Fruit fly (Drosophila melanogaster) whole organism, embryonic: Measurements from ENCODE around the gene CG42512.

Experiments used
- Atf-2 ChIP-seq: fragments of 200-800 bp; sonication (Bioruptor generic); optimal IDR thresholded peaks from 2 replicates; lab custom pipeline; 2016; ENCODE audit warnings: missing biosample characterization, missing genetic modification characterization
- B-H2 ChIP-seq: fragments of 200-800 bp; sonication (Bioruptor generic); optimal IDR thresholded peaks from 2 replicates; lab custom pipeline; 2018; ENCODE audit warnings: missing biosample characterization, mild to moderate bottlenecking, missing genetic modification characterization
- CG10274 ChIP-seq: fragments of 200-800 bp; sonication (Bioruptor generic); optimal IDR thresholded peaks from 3 replicates; lab custom pipeline; 2017; ENCODE audit warnings: missing biosample characterization, mild to moderate bottlenecking, missing genetic modification characterization
- CG11085 ChIP-seq: fragments of 200-800 bp; sonication (Bioruptor generic); IDR thresholded peaks from 2 replicates; pipeline ENCODE4 v1.3.6; 2022; ENCODE audit warnings: missing biosample characterization, missing genetic modification characterization
- CG11723 ChIP-seq: fragments of 200-800 bp; sonication (Bioruptor generic); optimal IDR thresholded peaks from 2 replicates; lab custom pipeline; 2017; ENCODE audit warnings: missing biosample characterization, mild to moderate bottlenecking, missing genetic modification characterization
- CG15269 ChIP-seq: fragments of 200-800 bp; sonication (Bioruptor generic); optimal IDR thresholded peaks from 2 replicates; lab custom pipeline; 2018; ENCODE audit warnings: missing biosample characterization, mild to moderate bottlenecking, missing genetic modification characterization, moderate library complexity
- CG15601 ChIP-seq: fragments of 200-800 bp; sonication (Bioruptor generic); optimal IDR thresholded peaks from 3 replicates; lab custom pipeline; 2019; ENCODE audit warnings: missing biosample characterization, mild to moderate bottlenecking, missing genetic modification characterization, moderate library complexity
- CG16815 ChIP-seq: fragments of 200-800 bp; sonication (Bioruptor generic); optimal IDR thresholded peaks from 3 replicates; lab custom pipeline; 2017; ENCODE audit warnings: missing biosample characterization, mild to moderate bottlenecking, missing genetic modification characterization
- CG17186 ChIP-seq: fragments of 200-800 bp; sonication (Bioruptor generic); optimal IDR thresholded peaks from 3 replicates; lab custom pipeline; 2017; ENCODE audit warnings: missing biosample characterization, missing genetic modification reagents, missing genetic modification characterization
- CG17568 ChIP-seq: fragments of 200-800 bp; sonication (Bioruptor generic); optimal IDR thresholded peaks from 2 replicates; lab custom pipeline; 2018; ENCODE audit warnings: missing biosample characterization, mild to moderate bottlenecking, missing genetic modification characterization, moderate library complexity
- CG17912 ChIP-seq: fragments of 200-800 bp; sonication (Bioruptor generic); optimal IDR thresholded peaks from 2 replicates; lab custom pipeline; 2018; ENCODE audit warnings: missing biosample characterization, mild to moderate bottlenecking, missing genetic modification characterization
- CG18599 ChIP-seq: fragments of 200-800 bp; sonication (Bioruptor generic); optimal IDR thresholded peaks from 3 replicates; lab custom pipeline; 2017; ENCODE audit warnings: missing biosample characterization, missing genetic modification characterization, mild to moderate bottlenecking, moderate library complexity, missing genetic modification reagents
- CG18764 ChIP-seq: fragments of 200-800 bp; sonication (Bioruptor generic); optimal IDR thresholded peaks from 3 replicates; lab custom pipeline; 2016; ENCODE audit warnings: missing biosample characterization, missing genetic modification characterization
- CG2202 ChIP-seq: fragments of 200-800 bp; sonication (Bioruptor generic); optimal IDR thresholded peaks from 2 replicates; lab custom pipeline; 2018; ENCODE audit warnings: missing biosample characterization, mild to moderate bottlenecking, missing genetic modification characterization
- CG2712 ChIP-seq: fragments of 200-800 bp; optimal IDR thresholded peaks from 3 replicates; lab custom pipeline; 2019; ENCODE audit warnings: missing biosample characterization, mild to moderate bottlenecking, missing genetic modification characterization, moderate library complexity
- CG4404 ChIP-seq: fragments of 200-800 bp; sonication (Bioruptor generic); IDR thresholded peaks from 2 replicates; pipeline ENCODE4 v1.3.6; 2022; ENCODE audit warnings: missing biosample characterization, missing genetic modification characterization
- CG7839 ChIP-seq: fragments of 200-800 bp; sonication (Bioruptor generic); optimal IDR thresholded peaks from 3 replicates; lab custom pipeline; 2018; ENCODE audit warnings: missing biosample characterization, mild to moderate bottlenecking, missing genetic modification characterization, moderate library complexity
- CG9727 ChIP-seq: fragments of 200-800 bp; sonication (Bioruptor generic); optimal IDR thresholded peaks from 3 replicates; lab custom pipeline; 2017; ENCODE audit warnings: missing biosample characterization, mild to moderate bottlenecking, missing genetic modification characterization
- Hr51 ChIP-seq, 2 experiments: fragments of 200-800 bp; sonication (Bioruptor generic); optimal IDR thresholded peaks; 2 replicates in 1 of 2; 3 replicates in 1 of 2; lab custom pipeline; 2016 to 2018; ENCODE audit warnings: missing biosample characterization in 2 of 2, missing genetic modification characterization in 2 of 2, mild to moderate bottlenecking in 1 of 2, moderate library complexity in 1 of 2
- Kr ChIP-seq: fragments of 200-800 bp; sonication (Bioruptor generic); optimal IDR thresholded peaks from 2 replicates; lab custom pipeline; 2017; ENCODE audit warnings: missing biosample characterization, mild to moderate bottlenecking, missing genetic modification characterization
- MBD-R2 ChIP-seq: fragments of 200-800 bp; sonication (Bioruptor generic); IDR thresholded peaks from 2 replicates; pipeline ENCODE4 v1.3.6; 2022; ENCODE audit warnings: missing biosample characterization, missing genetic modification characterization
- NfI ChIP-seq: fragments of 200-800 bp; sonication (Bioruptor generic); optimal IDR thresholded peaks from 3 replicates; lab custom pipeline; 2018; ENCODE audit warnings: missing biosample characterization, mild to moderate bottlenecking, missing genetic modification characterization, moderate library complexity
- PHDP ChIP-seq: fragments of 200-800 bp; sonication (Bioruptor generic); optimal IDR thresholded peaks from 3 replicates; lab custom pipeline; 2018; ENCODE audit warnings: missing biosample characterization, mild to moderate bottlenecking, missing genetic modification characterization, moderate library complexity
- Poxn ChIP-seq: fragments of 200-800 bp; sonication (Bioruptor generic); IDR thresholded peaks from 2 replicates; pipeline ENCODE4 v1.3.6; 2022; ENCODE audit warnings: missing biosample characterization, missing genetic modification characterization
- Side ChIP-seq: fragments of 200-800 bp; sonication (Bioruptor generic); optimal IDR thresholded peaks from 2 replicates; lab custom pipeline; 2016; ENCODE audit warnings: missing biosample characterization, missing genetic modification characterization
- abd-A ChIP-seq: fragments of 200-800 bp; sonication (Bioruptor generic); optimal IDR thresholded peaks from 3 replicates; lab custom pipeline; 2019; ENCODE audit warnings: missing biosample characterization, mild to moderate bottlenecking, missing genetic modification characterization, moderate library complexity
- ase ChIP-seq: fragments of 200-800 bp; sonication (Bioruptor generic); IDR thresholded peaks from 3 replicates; pipeline ENCODE4 v1.3.6; 2022; ENCODE audit warnings: missing biosample characterization, missing genetic modification characterization
- bsh ChIP-seq, 2 experiments: fragments of 200-800 bp; sonication (Bioruptor generic); optimal IDR thresholded peaks; 2 replicates each; lab custom pipeline; 2017 to 2018; ENCODE audit warnings: mild to moderate bottlenecking in 2 of 2, missing biosample characterization in 2 of 2, missing genetic modification characterization in 2 of 2, moderate library complexity in 1 of 2
- cad ChIP-seq: fragments of >200 bp; optimal IDR thresholded peaks from 2 replicates; lab custom pipeline; 2017; ENCODE audit warnings: missing biosample characterization, missing genetic modification characterization
- disco-r ChIP-seq: fragments of 200-800 bp; sonication (Bioruptor generic); optimal IDR thresholded peaks from 2 replicates; lab custom pipeline; 2016; ENCODE audit warnings: missing biosample characterization, missing genetic modification characterization
- fd102C ChIP-seq: fragments of 200-800 bp; sonication (Bioruptor generic); optimal IDR thresholded peaks from 2 replicates; lab custom pipeline; 2018; ENCODE audit warnings: missing biosample characterization, mild to moderate bottlenecking, missing genetic modification characterization, moderate library complexity
- fd64A ChIP-seq: fragments of 200-800 bp; sonication (Bioruptor generic); optimal IDR thresholded peaks from 3 replicates; lab custom pipeline; 2018; ENCODE audit warnings: missing biosample characterization, mild to moderate bottlenecking, missing genetic modification characterization
- fru ChIP-seq: fragments of >200 bp; optimal IDR thresholded peaks from 2 replicates; lab custom pipeline; 2017
- fu2 ChIP-seq: fragments of 200-800 bp; sonication (Bioruptor generic); optimal IDR thresholded peaks from 2 replicates; lab custom pipeline; 2016; ENCODE audit warnings: missing biosample characterization, missing genetic modification characterization
- gsb-n ChIP-seq: fragments of 200-800 bp; sonication (Bioruptor generic); optimal IDR thresholded peaks from 3 replicates; lab custom pipeline; 2018; ENCODE audit warnings: missing biosample characterization, mild to moderate bottlenecking, missing genetic modification characterization
- hth ChIP-seq: fragments of >200 bp; optimal IDR thresholded peaks from 2 replicates; lab custom pipeline; 2017; ENCODE audit warnings: inconsistent platforms
- nau ChIP-seq: fragments of 200-800 bp; sonication (Bioruptor generic); optimal IDR thresholded peaks from 3 replicates; lab custom pipeline; 2017; ENCODE audit warnings: missing biosample characterization, mild to moderate bottlenecking, missing genetic modification characterization, missing genetic modification reagents
- nmo ChIP-seq: fragments of 200-800 bp; sonication (Bioruptor generic); optimal IDR thresholded peaks from 2 replicates; lab custom pipeline; 2018; ENCODE audit warnings: missing biosample characterization, mild to moderate bottlenecking, missing genetic modification characterization, moderate library complexity
- org-1 ChIP-seq: fragments of 200-800 bp; sonication (Bioruptor generic); optimal IDR thresholded peaks from 2 replicates; lab custom pipeline; 2017; ENCODE audit warnings: missing biosample characterization, missing genetic modification characterization
- p53 ChIP-seq: fragments of 200-800 bp; sonication (Bioruptor generic); optimal IDR thresholded peaks from 2 replicates; lab custom pipeline; 2016; ENCODE audit warnings: missing biosample characterization, missing genetic modification characterization
- pfk ChIP-seq: fragments of 200-800 bp; sonication (Bioruptor generic); optimal IDR thresholded peaks from 2 replicates; lab custom pipeline; 2018; ENCODE audit warnings: missing biosample characterization, mild to moderate bottlenecking, missing genetic modification characterization, moderate library complexity
- sc ChIP-seq, 3 experiments: fragments of >200 bp in 2 of 3; fragments of 200-800 bp in 1 of 3; sonication (Bioruptor generic) in 1 of 3; optimal IDR thresholded peaks; 2 replicates in 2 of 3; 3 replicates in 1 of 3; lab custom pipeline; 2017; ENCODE audit warnings: mild to moderate bottlenecking in 1 of 3, missing biosample characterization in 1 of 3, missing genetic modification characterization in 1 of 3, missing genetic modification reagents in 1 of 3
- sd ChIP-seq: fragments of 200-800 bp; sonication (Bioruptor generic); optimal IDR thresholded peaks from 3 replicates; lab custom pipeline; 2018; ENCODE audit warnings: missing biosample characterization, mild to moderate bottlenecking, missing genetic modification characterization, moderate library complexity
- sqz ChIP-seq: fragments of 200-800 bp; sonication (Bioruptor generic); optimal IDR thresholded peaks from 3 replicates; lab custom pipeline; 2018; ENCODE audit warnings: missing biosample characterization, mild to moderate bottlenecking, missing genetic modification characterization
- unpg ChIP-seq: fragments of 200-800 bp; sonication (Bioruptor generic); optimal IDR thresholded peaks from 3 replicates; lab custom pipeline; 2018; ENCODE audit warnings: missing biosample characterization, mild to moderate bottlenecking, missing genetic modification characterization, moderate library complexity
- vfl ChIP-seq: fragments of 200-800 bp; sonication (Bioruptor generic); optimal IDR thresholded peaks from 2 replicates; lab custom pipeline; 2016; ENCODE audit warnings: missing biosample characterization, missing genetic modification characterization
- wek ChIP-seq: fragments of 200-800 bp; sonication (Bioruptor generic); optimal IDR thresholded peaks from 3 replicates; lab custom pipeline; 2018; ENCODE audit warnings: missing biosample characterization, mild to moderate bottlenecking, missing genetic modification characterization, moderate library complexity
- zen2 ChIP-seq: fragments of 200-800 bp; sonication (Bioruptor generic); IDR thresholded peaks from 3 replicates; pipeline ENCODE4 v1.3.6; 2022; ENCODE audit warnings: missing biosample characterization, missing genetic modification characterization; ENCODE audit not compliant: partially characterized antibody
- zf30C ChIP-seq: fragments of 200-800 bp; sonication (Bioruptor generic); optimal IDR thresholded peaks from 3 replicates; lab custom pipeline; 2018; ENCODE audit warnings: missing biosample characterization, mild to moderate bottlenecking, missing genetic modification characterization

Gene CG42512

dm6 chrX:16644535-16645131 is 6.5 kb upstream of the CG42512 start (continued):
- peak; percentile 78 for TF ChIP-seq wek
- TF ChIP-seq PHDP (tag; lab: Kevin White, UChicago), result peak; percentile 46
- TF ChIP-seq fru (lab: Kevin White, UChicago), result no peak
- TF ChIP-seq nau (GFP tag; lab: Kevin White, UChicago), result peak; percentile 37
- TF ChIP-seq ase, result peak; percentile 32; the same call in 1 of the 3 replicates
- peak; percentile 36 for TF ChIP-seq sd (tag; lab: Kevin White, UChicago)
- peak; percentile 72 for TF ChIP-seq fd64A (GFP tag; lab: Kevin White, UChicago)
- no peak for TF ChIP-seq NfI
- TF ChIP-seq unpg (GFP tag; lab: Kevin White, UChicago), result peak; percentile 18
- TF ChIP-seq zf30C (GFP tag; lab: Kevin White, UChicago), result no peak
- TF ChIP-seq Side (GFP tag; lab: Kevin White, UChicago), result peak; percentile 38
- no peak for TF ChIP-seq nmo
- TF ChIP-seq CG10274 (GFP tag; lab: Kevin White, UChicago), result no peak
- TF ChIP-seq Kr, result peak; percentile 49
- no peak for TF ChIP-seq fu2
- TF ChIP-seq CG2712 (tag; lab: Kevin White, UChicago), result peak; percentile 41
- TF ChIP-seq Hr51 (GFP tag; optimal IDR thresholded peaks at IDR 0.05; lab: Kevin White, UChicago), result peak; percentile 17 to 21
- TF ChIP-seq CG15269 (tag; lab: Kevin White, UChicago), result no peak
- TF ChIP-seq disco-r, result no peak
- TF ChIP-seq abd-A (tag; lab: Kevin White, UChicago), result no peak
- TF ChIP-seq fd102C (GFP tag; lab: Kevin White, UChicago), result peak; percentile 68
- TF ChIP-seq CG11085 (GFP tag; lab: Robert Waterston, UW), result no peak
- TF ChIP-seq CG11723, result peak; percentile 54
- TF ChIP-seq sqz (GFP tag; lab: Kevin White, UChicago), result peak; percentile 38
- no peak for TF ChIP-seq CG4404 (GFP tag; lab: Robert Waterston, UW)
- peak in 1 of 2 experiments; percentile 69 for TF ChIP-seq bsh (GFP tag; optimal IDR thresholded peaks at IDR 0.05; lab: Kevin White, UChicago)
- TF ChIP-seq CG15601 (tag; lab: Kevin White, UChicago), result peak; percentile 50
- no peak for TF ChIP-seq CG7839 (tag; lab: Kevin White, UChicago)
- peak; percentile 54 for TF ChIP-seq CG17912 (GFP tag; lab: Kevin White, UChicago)
- peak; percentile 74 for TF ChIP-seq CG9727 (GFP tag; lab: Kevin White, UChicago)
- TF ChIP-seq CG18764 (GFP tag; lab: Kevin White, UChicago), result no peak
- peak; percentile 90 for TF ChIP-seq cad (GFP tag; lab: Kevin White, UChicago)
- peak; percentile 15 for TF ChIP-seq pfk
- TF ChIP-seq CG16815 (GFP tag; lab: Kevin White, UChicago), result peak; percentile 2
- TF ChIP-seq Atf-2 (GFP tag; lab: Kevin White, UChicago), result no peak
- TF ChIP-seq CG17568 (GFP tag; lab: Kevin White, UChicago), result peak; percentile 61
- TF ChIP-seq vfl, result no peak
- TF ChIP-seq sc (optimal IDR thresholded peaks at IDR 0.05; lab: Kevin White, UChicago), result no peak
- TF ChIP-seq sc (GFP tag; optimal IDR thresholded peaks at IDR 0.05; lab: Kevin White, UChicago), result peak; percentile 44
- peak; percentile 76 for TF ChIP-seq gsb-n
- no peak for TF ChIP-seq zen2 (GFP tag; lab: Robert Waterston, UW)
- no peak for TF ChIP-seq Poxn (GFP tag; lab: Robert Waterston, UW)
- no peak for TF ChIP-seq hth (lab: Kevin White, UChicago)
- TF ChIP-seq CG2202 (tag; lab: Kevin White, UChicago), result peak; percentile 64
- TF ChIP-seq B-H2 (GFP tag; lab: Kevin White, UChicago), result no peak
- no peak for TF ChIP-seq p53 (GFP tag; lab: Kevin White, UChicago)
- TF ChIP-seq org-1, result peak; percentile 38
- no peak for TF ChIP-seq CG17186 (GFP tag; lab: Kevin White, UChicago)
- TF ChIP-seq MBD-R2 (GFP tag; lab: Robert Waterston, UW), result no peak
- peak; percentile 39 for TF ChIP-seq CG18599 (GFP tag; lab: Kevin White, UChicago)
